Worm (Caenorhabditis elegans) whole organism, young adult: Measurements from ENCODE around the gene kel-10.
A peak's percentile ranks its signal among the peaks of the same experiment; 100 is the strongest.

ENCODE experiments used
- C17E4.6 ChIP-seq: fragments of 200-800 bp; sonication (Bioruptor generic); IDR thresholded peaks from 2 replicates; pipeline ENCODE4 v1.3.6; 2022; ENCODE audit warnings: missing genetic modification reagents, missing genetic modification characterization, missing compliant biosample characterization
- F55B11.4 ChIP-seq: sonication (generic microtip); optimal IDR thresholded peaks from 2 replicates; lab custom pipeline; 2016; ENCODE audit warnings: missing compliant biosample characterization, missing genetic modification characterization, borderline replicate concordance; ENCODE audit not compliant: insufficient read depth
- F57C9.4 ChIP-seq: sonication (generic microtip); optimal IDR thresholded peaks from 2 replicates; lab custom pipeline; 2017; ENCODE audit warnings: mild to moderate bottlenecking, missing genetic modification characterization, missing compliant biosample characterization
- K11D2.4 ChIP-seq: fragments of 200-800 bp; sonication (Bioruptor generic); IDR thresholded peaks from 2 replicates; pipeline ENCODE4 v1.3.6; 2022; ENCODE audit warnings: missing genetic modification reagents, missing genetic modification characterization, missing compliant biosample characterization
- K12H6.12 ChIP-seq: fragments of 200-800 bp; sonication (Bioruptor generic); optimal IDR thresholded peaks from 2 replicates; lab custom pipeline; 2018; ENCODE audit warnings: mild to moderate bottlenecking, missing genetic modification characterization, missing compliant biosample characterization
- T26A5.8 ChIP-seq: sonication (generic microtip); optimal IDR thresholded peaks from 2 replicates; lab custom pipeline; 2016; ENCODE audit warnings: missing genetic modification characterization, missing compliant biosample characterization
- Y53F4B.3 ChIP-seq: fragments of 200-800 bp; sonication (Bioruptor generic); IDR thresholded peaks from 2 replicates; pipeline ENCODE4 v1.3.6; 2022; ENCODE audit warnings: missing genetic modification reagents, missing genetic modification characterization, missing compliant biosample characterization
- Y67H2A.10 ChIP-seq: fragments of 200-800 bp; sonication (Bioruptor generic); conservative IDR thresholded peaks from 2 replicates; pipeline ENCODE4 v1.3.6; 2022; ENCODE audit warnings: missing genetic modification reagents, missing genetic modification characterization, missing compliant biosample characterization
- Y79H2A.3 ChIP-seq: fragments of 200-800 bp; sonication (Bioruptor generic); conservative IDR thresholded peaks from 2 replicates; pipeline ENCODE4 v1.3.6; 2022; ENCODE audit warnings: missing genetic modification reagents, missing genetic modification characterization, missing compliant biosample characterization
- Y95B8A.8 ChIP-seq: fragments of 200-800 bp; sonication (Bioruptor generic); IDR thresholded peaks from 2 replicates; pipeline ENCODE4 v1.3.6; 2022; ENCODE audit warnings: missing genetic modification reagents, missing genetic modification characterization, missing compliant biosample characterization
- ama-1 ChIP-seq, 3 experiments: fragments of 150-350 bp in 1 of 3; sonication (generic microtip) in 2 of 3; optimal IDR thresholded peaks; 2 replicates each; lab custom pipeline; 2014 to 2018; ENCODE audit warnings: missing biosample characterization in 2 of 3, missing genetic modification characterization in 2 of 3, missing genetic modification reagents in 2 of 3
- aptf-2 ChIP-seq: fragments of 200-800 bp; sonication (Bioruptor generic); conservative IDR thresholded peaks from 2 replicates; pipeline ENCODE4 v1.3.6; 2022; ENCODE audit warnings: missing genetic modification reagents, missing genetic modification characterization, missing compliant biosample characterization
- attf-5 ChIP-seq: fragments of 200-800 bp; sonication (Bioruptor generic); optimal IDR thresholded peaks from 2 replicates; lab custom pipeline; 2018; ENCODE audit warnings: mild to moderate bottlenecking, missing genetic modification characterization, missing compliant biosample characterization
- bed-2 ChIP-seq: fragments of 200-800 bp; sonication (Bioruptor generic); IDR thresholded peaks from 2 replicates; pipeline ENCODE4 v1.3.6; 2022; ENCODE audit warnings: missing genetic modification reagents, missing genetic modification characterization, missing compliant biosample characterization
- ceh-27 ChIP-seq: fragments of 200-800 bp; sonication (Bioruptor generic); optimal IDR thresholded peaks from 2 replicates; lab custom pipeline; 2018; ENCODE audit warnings: mild to moderate bottlenecking, missing genetic modification characterization, moderate library complexity, missing compliant biosample characterization
- efl-1 ChIP-seq: fragments of 150-350 bp; optimal IDR thresholded peaks from 2 replicates; lab custom pipeline; 2014; ENCODE audit warnings: missing biosample characterization, missing genetic modification reagents, missing genetic modification characterization
- fkh-3 ChIP-seq: sonication (generic microtip); optimal IDR thresholded peaks from 2 replicates; lab custom pipeline; 2016; ENCODE audit warnings: mild to moderate bottlenecking, missing genetic modification characterization, missing compliant biosample characterization
- gei-17 ChIP-seq: fragments of 200-800 bp; sonication (Bioruptor generic); optimal IDR thresholded peaks from 2 replicates; lab custom pipeline; 2018; ENCODE audit warnings: mild to moderate bottlenecking, missing genetic modification characterization, missing compliant biosample characterization
- him-1 ChIP-seq: sonication (generic microtip); optimal IDR thresholded peaks from 2 replicates; lab custom pipeline; 2016; ENCODE audit warnings: missing genotype, missing genetic modification reagents, missing genetic modification characterization, missing compliant biosample characterization
- hmg-20 ChIP-seq: fragments of 200-800 bp; sonication (Bioruptor generic); IDR thresholded peaks from 2 replicates; pipeline ENCODE4 v1.3.6; 2022; ENCODE audit warnings: missing genetic modification reagents, missing genetic modification characterization, missing compliant biosample characterization
- lag-1 ChIP-seq: fragments of 200-800 bp; sonication (Bioruptor generic); IDR thresholded peaks from 2 replicates; pipeline ENCODE4 v1.3.6; 2022; ENCODE audit warnings: missing genetic modification reagents, missing genetic modification characterization, missing compliant biosample characterization
- madf-6 ChIP-seq: fragments of 200-800 bp; sonication (Bioruptor generic); IDR thresholded peaks from 2 replicates; pipeline ENCODE4 v1.3.6; 2022; ENCODE audit warnings: missing genetic modification reagents, missing genetic modification characterization, missing compliant biosample characterization
- madf-8 ChIP-seq: fragments of 200-800 bp; sonication (Bioruptor generic); conservative IDR thresholded peaks from 2 replicates; pipeline ENCODE4 v1.3.6; 2022; ENCODE audit warnings: missing genetic modification reagents, missing genetic modification characterization, missing compliant biosample characterization
- mes-4 ChIP-seq: sonication (generic microtip); optimal IDR thresholded peaks from 2 replicates; lab custom pipeline; 2016; ENCODE audit warnings: missing genotype, missing genetic modification characterization, missing compliant biosample characterization
- nfya-1 ChIP-seq: sonication (generic microtip); optimal IDR thresholded peaks from 2 replicates; lab custom pipeline; 2017; ENCODE audit warnings: antibody characterized with exemption, missing compliant biosample characterization, missing genetic modification characterization, borderline replicate concordance; ENCODE audit not compliant: insufficient read depth
- nhr-120 ChIP-seq: fragments of 200-800 bp; sonication (Bioruptor generic); IDR thresholded peaks from 2 replicates; pipeline ENCODE4 v1.3.6; 2022; ENCODE audit warnings: missing genetic modification characterization, missing compliant biosample characterization
- nhr-80 ChIP-seq: sonication (generic microtip); optimal IDR thresholded peaks from 2 replicates; lab custom pipeline; 2016; ENCODE audit warnings: missing genetic modification characterization, missing compliant biosample characterization
- sdz-38 ChIP-seq: sonication (generic microtip); optimal IDR thresholded peaks from 2 replicates; lab custom pipeline; 2016; ENCODE audit warnings: missing genotype, missing genetic modification characterization, missing compliant biosample characterization
- somi-1 ChIP-seq: fragments of 200-800 bp; sonication (Bioruptor generic); optimal IDR thresholded peaks from 2 replicates; lab custom pipeline; 2018; ENCODE audit warnings: mild to moderate bottlenecking, missing genetic modification characterization, missing compliant biosample characterization
- tbp1 ChIP-seq: fragments of 200-800 bp; sonication (Bioruptor generic); optimal IDR thresholded peaks from 2 replicates; lab custom pipeline; 2018; ENCODE audit warnings: mild to moderate bottlenecking, missing genetic modification characterization, missing compliant biosample characterization
- tbx-9 ChIP-seq: sonication (generic microtip); optimal IDR thresholded peaks from 2 replicates; lab custom pipeline; 2016; ENCODE audit warnings: borderline replicate concordance, missing genetic modification characterization, inconsistent platforms, missing compliant biosample characterization
- tlf-1 ChIP-seq: fragments of 200-800 bp; sonication (Bioruptor generic); optimal IDR thresholded peaks from 2 replicates; lab custom pipeline; 2018; ENCODE audit warnings: mild to moderate bottlenecking, missing genetic modification characterization, missing compliant biosample characterization
- ztf-22 ChIP-seq: fragments of 200-800 bp; sonication (Bioruptor generic); optimal IDR thresholded peaks from 2 replicates; lab custom pipeline; 2018; ENCODE audit warnings: mild to moderate bottlenecking, missing genetic modification characterization, moderate library complexity, missing compliant biosample characterization
- ztf-28 ChIP-seq: fragments of 200-800 bp; sonication (Bioruptor generic); IDR thresholded peaks from 2 replicates; pipeline ENCODE4 v1.3.6; 2022; ENCODE audit warnings: missing genetic modification reagents, missing genetic modification characterization, missing compliant biosample characterization

kel-10 gene

DNA sequence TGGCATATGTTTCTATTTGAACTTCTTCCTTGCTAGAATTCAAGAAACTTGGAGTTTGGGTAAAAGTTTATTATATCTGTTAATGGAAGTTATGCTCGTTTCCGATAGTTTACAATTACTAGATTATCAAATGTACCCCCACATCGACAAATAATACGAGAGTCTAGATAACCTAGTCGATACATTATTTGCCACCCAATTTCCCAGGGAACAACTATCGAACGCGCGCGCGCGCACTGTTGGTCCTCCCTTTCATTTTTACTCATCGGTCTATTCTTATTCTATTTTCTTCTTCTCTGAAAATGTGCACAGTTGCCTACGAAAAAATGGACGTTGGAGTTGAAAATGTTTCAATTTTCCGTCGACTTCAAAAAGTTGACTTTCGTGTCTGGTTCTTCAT lies 40.7 kb downstream of the kel-10 start, which contains the start of gene T16G12.13:
T16G12.13 (plus strand) TSS at position 293 of the 400 bp plus-strand sequence.
- TF ChIP-seq F57C9.4 (no peak), madf-8 (GFP tag; lab: Robert Waterston, UW) (no peak), madf-6 (peak; percentile 37; the same call in 1 of the 2 replicates), tlf-1 (GFP tag; lab: Kevin White, UChicago) (no peak), aptf-2 (GFP tag; lab: Robert Waterston, UW) (peak; percentile 91), nfya-1 (tag; lab: Kevin White, UChicago) (no peak), sdz-38 (tag; lab: Kevin White, UChicago) (no peak), nhr-80 (tag; lab: Kevin White, UChicago) (no peak), mes-4 (tag; lab: Kevin White, UChicago) (no peak), efl-1 (GFP tag; lab: Kevin White, UChicago) (peak; percentile 31), ztf-28 (no peak)

DNA sequence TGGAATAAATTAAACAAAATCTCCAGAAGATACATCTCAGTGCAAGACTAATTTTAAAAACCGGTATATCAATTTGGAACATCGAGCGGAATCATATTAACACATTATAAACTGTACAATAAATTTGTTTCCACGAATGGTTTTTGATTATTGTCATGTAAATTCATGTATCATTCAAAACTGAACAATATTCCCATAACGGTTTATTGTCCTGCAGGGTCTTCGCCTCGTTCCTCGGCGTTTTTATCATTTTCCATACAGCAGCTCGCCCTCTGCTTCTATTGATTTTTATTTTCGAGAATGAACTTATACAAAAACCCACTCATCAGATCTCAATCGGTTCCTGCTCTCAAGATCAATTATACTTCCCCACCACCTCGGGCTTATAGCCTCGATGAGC lies 42.2 kb downstream of the kel-10 start, which contains the start of gene T16G12.8:
T16G12.8 (plus strand) TSS at position 301 of the 400 bp plus-strand sequence.
- no peak for TF ChIP-seq gei-17 (GFP tag; lab: Kevin White, UChicago)
- no peak for TF ChIP-seq ceh-27 (GFP tag; lab: Kevin White, UChicago)
- TF ChIP-seq nhr-80 (tag; lab: Kevin White, UChicago), result no peak
- no peak for TF ChIP-seq K11D2.4 (GFP tag; lab: Robert Waterston, UW)
- no peak for TF ChIP-seq lag-1 (GFP tag; lab: Robert Waterston, UW)
- no peak for TF ChIP-seq nhr-120 (GFP tag; lab: Robert Waterston, UW)
- no peak for TF ChIP-seq him-1 (tag; lab: Kevin White, UChicago)
- no peak for TF ChIP-seq Y67H2A.10 (GFP tag; lab: Robert Waterston, UW)
- TF ChIP-seq F55B11.4 (tag; lab: Kevin White, UChicago), result no peak
- TF ChIP-seq somi-1, result no peak
- TF ChIP-seq, all 124 proteins: peak for 0

DNA sequence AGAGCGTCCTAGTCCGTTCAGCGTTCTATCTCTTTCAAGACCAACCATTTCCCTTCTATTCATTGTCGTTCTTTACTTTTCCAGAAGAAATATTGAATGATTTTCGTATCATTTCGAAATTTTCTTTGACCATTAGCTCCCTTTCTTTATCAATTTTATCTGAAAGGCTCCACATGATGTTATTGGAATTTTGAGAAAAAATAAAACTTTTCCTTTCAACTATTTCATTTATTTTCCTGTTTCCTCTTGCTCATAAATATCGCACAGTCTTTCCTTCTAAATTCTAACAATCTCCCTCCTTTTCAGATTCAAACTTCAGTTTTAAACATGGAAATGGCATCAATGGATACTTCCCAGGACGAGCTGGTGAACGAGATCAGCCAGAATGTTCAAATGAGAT lies 43.7 kb downstream of the kel-10 start, which contains the start of gene T16G12.4:
T16G12.4 (plus strand) TSS at position 301 of the 400 bp plus-strand sequence.
- no peak for TF ChIP-seq K12H6.12
- TF ChIP-seq C17E4.6 (GFP tag; lab: Robert Waterston, UW), result no peak
- no peak for TF ChIP-seq ama-1 (optimal IDR thresholded peaks at IDR 0.05; lab: Kevin White, UChicago)
- TF ChIP-seq ama-1 (GFP tag; optimal IDR thresholded peaks at IDR 0.05; lab: Kevin White, UChicago), result no peak
- no peak for TF ChIP-seq hmg-20 (GFP tag; lab: Robert Waterston, UW)
- TF ChIP-seq T26A5.8 (tag; lab: Kevin White, UChicago), result no peak
- TF ChIP-seq bed-2 (GFP tag; lab: Robert Waterston, UW), result no peak
- no peak for TF ChIP-seq Y53F4B.3 (GFP tag; lab: Robert Waterston, UW)
- TF ChIP-seq tbp1, result no peak
- TF ChIP-seq nhr-80 (tag; lab: Kevin White, UChicago), result no peak
- no peak for TF ChIP-seq ztf-22 (GFP tag; lab: Kevin White, UChicago)
- no peak for TF ChIP-seq Y79H2A.3 (GFP tag; lab: Robert Waterston, UW)
- no peak for TF ChIP-seq tbx-9 (tag; lab: Kevin White, UChicago)
- TF ChIP-seq attf-5 (GFP tag; lab: Kevin White, UChicago), result no peak
- TF ChIP-seq, all 124 proteins: peak for 0

DNA sequence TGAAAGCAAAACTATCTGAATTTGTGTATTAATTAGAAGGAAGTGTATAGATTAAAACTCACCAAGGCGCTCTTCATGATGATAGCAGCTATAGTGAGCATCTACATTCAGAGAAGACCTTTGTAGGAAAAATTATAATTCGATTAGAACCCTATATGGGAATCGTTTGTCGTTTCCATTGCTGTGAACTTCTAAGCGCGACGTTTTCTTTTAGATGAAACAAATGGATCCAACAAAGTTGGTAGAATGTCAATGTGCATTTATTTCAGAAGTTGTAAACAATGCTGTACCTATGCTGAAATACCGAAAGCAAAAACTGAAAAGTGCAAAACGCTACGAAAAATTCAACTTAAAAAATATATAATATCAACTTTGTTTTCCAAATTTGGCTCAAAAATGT lies 45.2 kb downstream of the kel-10 start, which contains the start of gene T16G12.10:
T16G12.10 (minus strand) TSS at position 101 of the 400 bp plus-strand sequence.
- TF ChIP-seq ama-1 (optimal IDR thresholded peaks at IDR 0.05; lab: Kevin White, UChicago), result no peak
- TF ChIP-seq ama-1 (GFP tag; optimal IDR thresholded peaks at IDR 0.05; lab: Kevin White, UChicago), result no peak
- TF ChIP-seq fkh-3 (tag; lab: Kevin White, UChicago), result no peak
- no peak for TF ChIP-seq Y95B8A.8
